Fruit fly (Drosophila melanogaster): ENCODE measurements around the gene CG5112.

Gene CG5112

DNA sequence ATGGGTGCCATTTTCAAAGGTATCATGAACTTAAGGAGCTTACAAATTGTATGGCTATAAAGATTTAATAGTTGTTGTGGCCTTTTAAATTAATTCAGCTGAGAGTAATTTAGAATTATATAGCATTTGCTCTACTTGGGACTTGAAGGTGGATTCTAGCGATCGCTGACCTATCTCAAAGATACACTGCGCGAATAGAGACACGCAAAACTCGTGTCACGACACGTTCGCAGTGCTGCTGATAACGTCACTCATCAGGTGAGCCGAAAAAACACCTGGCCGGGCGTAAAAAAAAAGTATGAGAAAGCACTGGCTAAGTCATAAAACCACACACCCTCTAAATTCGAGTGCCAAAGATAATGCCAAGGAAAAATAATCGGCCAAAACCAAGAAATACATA lies 1.6 kb upstream of the CG5112 start (continued):
- TF ChIP-seq CG2875 (GFP tag; optimal IDR thresholded peaks at IDR 0.05), result no peak
- no peak for TF ChIP-seq CG10462 (GFP tag; optimal IDR thresholded peaks at IDR 0.05)
- TF ChIP-seq Doc3 (GFP tag; IDR thresholded peaks at IDR 0.05; ENCODE audit: partially characterized antibody), result peak; percentile 79
- TF ChIP-seq slou (GFP tag; optimal IDR thresholded peaks at IDR 0.05), result no peak
- peak; percentile 22; the same call in 1 of the 3 replicates for TF ChIP-seq row (GFP tag; IDR thresholded peaks at IDR 0.05)
- 0 out of 2 replicates have a peak, but pooled peaks have one; percentile 38 for TF ChIP-seq sna (GFP tag; IDR thresholded peaks at IDR 0.05; ENCODE audit: partially characterized antibody)
- no peak for TF ChIP-seq CG11085 (GFP tag; IDR thresholded peaks at IDR 0.05)
- no peak for TF ChIP-seq CG17359 (tag; optimal IDR thresholded peaks at IDR 0.05)
- no peak for TF ChIP-seq Gsc (GFP tag; IDR thresholded peaks at IDR 0.05)
- peak; percentile 52 for TF ChIP-seq CG13287 (GFP tag; IDR thresholded peaks at IDR 0.05; ENCODE audit: partially characterized antibody)
- TF ChIP-seq HLH4C (GFP tag; IDR thresholded peaks at IDR 0.05; ENCODE audit: partially characterized antibody), result peak; percentile 57; the same call in 2 of the 3 replicates
- TF ChIP-seq Hr51 (GFP tag; optimal IDR thresholded peaks at IDR 0.05), result no peak
- TF ChIP-seq CG34376 (GFP tag; optimal IDR thresholded peaks at IDR 0.05), result no peak
- TF ChIP-seq CG10543 (GFP tag; optimal IDR thresholded peaks at IDR 0.05), result no peak
- TF ChIP-seq CG42726 (GFP tag; IDR thresholded peaks at IDR 0.05; ENCODE audit: partially characterized antibody), result 0 out of 2 replicates have a peak, but pooled peaks have one; percentile 21
- no peak for TF ChIP-seq CG43689 (GFP tag; IDR thresholded peaks at IDR 0.05)
- peak; percentile 65; the same call in 2 of the 3 replicates for TF ChIP-seq CG6791 (GFP tag; IDR thresholded peaks at IDR 0.05; ENCODE audit: partially characterized antibody)
- TF ChIP-seq Scr (GFP tag; IDR thresholded peaks at IDR 0.05; ENCODE audit: partially characterized antibody), result peak; percentile 77
- no peak for TF ChIP-seq z (GFP tag; IDR thresholded peaks at IDR 0.05)
- no peak for TF ChIP-seq tap (tag; optimal IDR thresholded peaks at IDR 0.05)
- TF ChIP-seq prd (optimal IDR thresholded peaks at IDR 0.05), result no peak
- peak; percentile 10; the same call in 1 of the 3 replicates for TF ChIP-seq prd (GFP tag; IDR thresholded peaks at IDR 0.05)
- peak; percentile 44; the same call in 1 of the 2 replicates for TF ChIP-seq GATAe (GFP tag; conservative IDR thresholded peaks at IDR 0.05)
- TF ChIP-seq tgo (GFP tag; IDR thresholded peaks at IDR 0.05), result no peak
- no peak for TF ChIP-seq Mrtf (GFP tag; IDR thresholded peaks at IDR 0.05)
- no peak for TF ChIP-seq kay (GFP tag; optimal IDR thresholded peaks at IDR 0.05)
- TF ChIP-seq sug (tag; optimal IDR thresholded peaks at IDR 0.05), result peak; percentile 35
- TF ChIP-seq ttk (GFP tag; IDR thresholded peaks at IDR 0.05), result no peak
- TF ChIP-seq CG13123 (GFP tag; optimal IDR thresholded peaks at IDR 0.05), result no peak
- TF ChIP-seq chif (GFP tag; optimal IDR thresholded peaks at IDR 0.05), result no peak
- peak; percentile 40 for TF ChIP-seq cad (GFP tag; optimal IDR thresholded peaks at IDR 0.05)
- no peak for TF ChIP-seq CG2889 (GFP tag; IDR thresholded peaks at IDR 0.05)
- TF ChIP-seq CG4617 (GFP tag; optimal IDR thresholded peaks at IDR 0.05; ENCODE audit: borderline replicate concordance), result no peak
- no peak for TF ChIP-seq wor (GFP tag; IDR thresholded peaks at IDR 0.05)
- TF ChIP-seq CrebB (tag; optimal IDR thresholded peaks at IDR 0.05), result no peak
- TF ChIP-seq inv (GFP tag; IDR thresholded peaks at IDR 0.05; ENCODE audit: partially characterized antibody), result peak; percentile 55
- no peak for TF ChIP-seq salm (tag; optimal IDR thresholded peaks at IDR 0.05)
- TF ChIP-seq mam (GFP tag; optimal IDR thresholded peaks at IDR 0.05), result peak; percentile 19
- TF ChIP-seq CG7271 (tag; optimal IDR thresholded peaks at IDR 0.05), result no peak
- TF ChIP-seq dmrt99B (tag; optimal IDR thresholded peaks at IDR 0.05), result no peak
- no peak for TF ChIP-seq aop (GFP tag; IDR thresholded peaks at IDR 0.05)
- TF ChIP-seq CG6254 (GFP tag; optimal IDR thresholded peaks at IDR 0.05), result no peak
- TF ChIP-seq Xbp1 (GFP tag; optimal IDR thresholded peaks at IDR 0.05), result no peak
- TF ChIP-seq CG17568 (GFP tag; optimal IDR thresholded peaks at IDR 0.05), result no peak
- TF ChIP-seq unc-4 (GFP tag; IDR thresholded peaks at IDR 0.05; ENCODE audit: partially characterized antibody), result peak; percentile 51
- TF ChIP-seq Abd-B (GFP tag; optimal IDR thresholded peaks at IDR 0.05), result peak; percentile 26
- 0 out of 2 replicates have a peak, but pooled peaks have one; percentile 18 for TF ChIP-seq sisA (GFP tag; IDR thresholded peaks at IDR 0.05)
- no peak for TF ChIP-seq CG15479 (GFP tag; optimal IDR thresholded peaks at IDR 0.05)
- TF ChIP-seq danr (GFP tag; IDR thresholded peaks at IDR 0.05), result no peak
- TF ChIP-seq CG7963 (GFP tag; IDR thresholded peaks at IDR 0.05; ENCODE audit: partially characterized antibody), result peak; percentile 55; the same call in 2 of the 3 replicates
